Fruit fly (Drosophila melanogaster): ENCODE results near the gene CG1440.
A peak's percentile ranks its signal among the peaks of the same experiment; 100 is the strongest.

The CG1440 gene

dm6 chrX:8447166-8447565 is 10.3 kb downstream of the CG1440 start:
- TF ChIP-seq Dif (GFP tag; optimal IDR thresholded peaks at IDR 0.05; ENCODE audit: partially characterized antibody), result no peak
- no peak for TF ChIP-seq CG9705 (GFP tag; optimal IDR thresholded peaks at IDR 0.05)
- no peak for TF ChIP-seq N (GFP tag; optimal IDR thresholded peaks at IDR 0.05)
- no peak for TF ChIP-seq lola (GFP tag; optimal IDR thresholded peaks at IDR 0.05)
- TF ChIP-seq fru (GFP tag; optimal IDR thresholded peaks at IDR 0.05), result no peak
- TF ChIP-seq tai (GFP tag; optimal IDR thresholded peaks at IDR 0.05), result no peak

dm6 chrX:8448171-8448570 is 11.3 kb downstream of the CG1440 start:
- TF ChIP-seq Abd-B (GFP tag; optimal IDR thresholded peaks at IDR 0.05) (no peak), dl (GFP tag; optimal IDR thresholded peaks at IDR 0.05; ENCODE audit: insufficient read depth in 1 of 2, partially characterized antibody in 2 of 2) (no peak), brk (GFP tag; optimal IDR thresholded peaks at IDR 0.05) (no peak), CrebA (GFP tag; optimal IDR thresholded peaks at IDR 0.05; ENCODE audit: borderline replicate concordance) (no peak), pan (optimal IDR thresholded peaks at IDR 0.05) (no peak), jim (GFP tag; optimal IDR thresholded peaks at IDR 0.05) (no peak), GATAd (GFP tag; optimal IDR thresholded peaks at IDR 0.05) (no peak), Dif (GFP tag; optimal IDR thresholded peaks at IDR 0.05; ENCODE audit: partially characterized antibody) (no peak), usp (GFP tag; optimal IDR thresholded peaks at IDR 0.05) (no peak)

DNA sequence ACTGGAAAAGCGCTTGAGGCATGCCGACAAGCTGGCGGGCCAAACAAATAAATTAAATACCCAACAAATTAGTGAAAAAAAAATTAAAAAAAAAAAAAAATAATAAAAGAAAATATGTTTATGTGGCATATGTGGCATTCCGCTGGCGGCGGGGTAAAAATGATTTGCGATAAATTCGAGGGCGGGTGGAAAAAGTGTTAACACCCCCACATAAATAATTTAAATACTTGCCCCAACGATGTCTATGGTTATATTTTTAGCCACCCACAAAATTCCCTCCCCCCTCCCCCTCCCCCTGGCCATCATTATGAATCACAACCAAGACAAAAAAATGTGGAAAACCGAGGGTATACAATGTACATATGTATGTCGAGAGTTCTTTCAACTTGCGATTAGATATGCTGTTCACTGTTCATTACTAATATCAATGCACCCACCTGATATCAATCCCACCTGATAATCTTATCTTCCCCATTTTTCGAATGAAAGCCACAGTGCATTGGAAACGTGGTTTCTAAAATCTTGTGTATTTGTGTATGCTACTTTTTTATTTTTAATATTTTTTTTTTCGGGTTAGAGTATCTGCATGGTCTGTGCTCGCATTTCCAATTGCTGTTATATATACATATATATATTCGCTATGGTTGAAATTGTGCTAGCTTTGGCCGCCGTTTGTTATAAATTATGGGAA is 13.5 kb downstream of the CG1440 start:
- TF ChIP-seq dl (GFP tag; optimal IDR thresholded peaks at IDR 0.05; ENCODE audit: insufficient read depth in 1 of 2, partially characterized antibody in 2 of 2), result no peak

- TF ChIP-seq dmrt93B (GFP tag; optimal IDR thresholded peaks at IDR 0.05) (no peak), dsf (GFP tag; optimal IDR thresholded peaks at IDR 0.05; ENCODE audit: borderline replicate concordance) (no peak), Sp1 (GFP tag; optimal IDR thresholded peaks at IDR 0.05) (no peak), woc (GFP tag; optimal IDR thresholded peaks at IDR 0.05) (no peak), lola (GFP tag; optimal IDR thresholded peaks at IDR 0.05) (no peak), br (GFP tag; optimal IDR thresholded peaks at IDR 0.05) (no peak), Jra (GFP tag; optimal IDR thresholded peaks at IDR 0.05) (no peak), sage (GFP tag; optimal IDR thresholded peaks at IDR 0.05) (no peak), jim (GFP tag; optimal IDR thresholded peaks at IDR 0.05) (no peak), Hr78 (GFP tag; optimal IDR thresholded peaks at IDR 0.05) (no peak), rgr (GFP tag; optimal IDR thresholded peaks at IDR 0.05) (no peak), OdsH (GFP tag; optimal IDR thresholded peaks at IDR 0.05) (no peak), sv (GFP tag; optimal IDR thresholded peaks at IDR 0.05) (no peak), Dif (GFP tag; optimal IDR thresholded peaks at IDR 0.05; ENCODE audit: partially characterized antibody) (no peak), N (GFP tag; optimal IDR thresholded peaks at IDR 0.05) (no peak), CG32264 (GFP tag; optimal IDR thresholded peaks at IDR 0.05) (no peak), psq (GFP tag; optimal IDR thresholded peaks at IDR 0.05) (no peak), Abd-B (GFP tag; optimal IDR thresholded peaks at IDR 0.05) (no peak), tai (GFP tag; optimal IDR thresholded peaks at IDR 0.05) (no peak), Hnf4 (GFP tag; optimal IDR thresholded peaks at IDR 0.05) (no peak)
Observed at dm6 chrX:8452163-8452562, 15.3 kb downstream of the CG1440 start.

DNA sequence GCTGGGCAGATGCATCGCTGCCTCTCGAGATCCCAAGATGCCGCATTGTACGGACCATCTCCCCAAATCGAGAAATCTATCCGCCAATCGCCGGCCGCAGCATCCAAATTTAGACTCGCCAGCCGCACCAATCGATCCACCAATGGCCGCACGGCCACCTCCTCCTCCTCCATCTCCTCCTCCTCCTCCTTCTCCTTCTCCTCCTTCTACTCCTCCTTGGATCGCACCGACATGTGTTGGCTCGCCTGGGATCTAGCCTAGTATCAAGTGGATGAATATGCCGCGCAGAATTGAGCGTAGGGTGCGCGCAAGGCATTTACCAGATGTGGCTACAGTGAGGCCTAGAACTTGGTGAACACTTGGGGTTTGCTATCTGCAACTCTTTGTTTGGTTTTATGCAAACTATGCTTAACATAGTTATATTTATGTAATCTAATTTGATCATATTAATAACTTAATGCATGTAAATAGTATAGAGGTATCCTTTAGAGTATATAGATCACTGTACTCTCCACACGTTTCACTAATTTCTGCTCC is 18.2 kb downstream of the CG1440 start, which contains the start of gene org-1:
org-1 (minus strand) TSS at position 51 of the 537 bp plus-strand sequence.
- TF ChIP-seq fru (GFP tag; optimal IDR thresholded peaks at IDR 0.05) (peak; percentile 67), Abd-B (GFP tag; optimal IDR thresholded peaks at IDR 0.05) (no peak), Hr83 (GFP tag; optimal IDR thresholded peaks at IDR 0.05; ENCODE audit: poor library complexity, severe bottlenecking) (no peak), GATAd (GFP tag; optimal IDR thresholded peaks at IDR 0.05) (no peak), dsf (GFP tag; optimal IDR thresholded peaks at IDR 0.05; ENCODE audit: borderline replicate concordance) (no peak), foxo (GFP tag; optimal IDR thresholded peaks at IDR 0.05) (peak in 1 of 2 experiments; percentile 81), Mio (GFP tag; optimal IDR thresholded peaks at IDR 0.05) (no peak), Hnf4 (GFP tag; optimal IDR thresholded peaks at IDR 0.05) (peak; percentile 71), Sp1 (GFP tag; optimal IDR thresholded peaks at IDR 0.05) (peak; percentile 66), brk (GFP tag; optimal IDR thresholded peaks at IDR 0.05) (peak; percentile 4), pan (optimal IDR thresholded peaks at IDR 0.05) (no peak), Vsx2 (GFP tag; optimal IDR thresholded peaks at IDR 0.05; ENCODE audit: partially characterized antibody) (no peak), sage (GFP tag; optimal IDR thresholded peaks at IDR 0.05) (peak; percentile 43), Dif (GFP tag; optimal IDR thresholded peaks at IDR 0.05; ENCODE audit: partially characterized antibody) (no peak), lola (GFP tag; optimal IDR thresholded peaks at IDR 0.05) (no peak), psq (GFP tag; optimal IDR thresholded peaks at IDR 0.05) (peak; percentile 61), sv (GFP tag; optimal IDR thresholded peaks at IDR 0.05) (peak; percentile 79), Dfd (GFP tag; optimal IDR thresholded peaks at IDR 0.05) (no peak), ey (GFP tag; optimal IDR thresholded peaks at IDR 0.05) (peak; percentile 74), woc (GFP tag; optimal IDR thresholded peaks at IDR 0.05) (peak; percentile 26), rgr (GFP tag; optimal IDR thresholded peaks at IDR 0.05) (peak; percentile 76), tai (GFP tag; optimal IDR thresholded peaks at IDR 0.05) (peak; percentile 16), CG9705 (GFP tag; optimal IDR thresholded peaks at IDR 0.05) (peak; percentile 62), OdsH (GFP tag; optimal IDR thresholded peaks at IDR 0.05) (peak; percentile 69), CrebA (GFP tag; optimal IDR thresholded peaks at IDR 0.05; ENCODE audit: borderline replicate concordance) (no peak), Rel (GFP tag; optimal IDR thresholded peaks at IDR 0.05) (no peak), Rel (tag; optimal IDR thresholded peaks at IDR 0.05) (peak; percentile 19), CG32264 (GFP tag; optimal IDR thresholded peaks at IDR 0.05) (no peak), Jra (GFP tag; optimal IDR thresholded peaks at IDR 0.05) (no peak), br (GFP tag; optimal IDR thresholded peaks at IDR 0.05) (peak; percentile 60), Myc (optimal IDR thresholded peaks at IDR 0.05) (no peak)

Data from whole organism, wandering third instar larva.